Worm (Caenorhabditis elegans): ENCODE results near the gene R07H5.11.
"Not testable (repeated sequence)": the region's sequence is repeated elsewhere in the genome, so short reads cannot be mapped to it uniquely, and the experiment has no call there.

The R07H5.11 gene

DNA sequence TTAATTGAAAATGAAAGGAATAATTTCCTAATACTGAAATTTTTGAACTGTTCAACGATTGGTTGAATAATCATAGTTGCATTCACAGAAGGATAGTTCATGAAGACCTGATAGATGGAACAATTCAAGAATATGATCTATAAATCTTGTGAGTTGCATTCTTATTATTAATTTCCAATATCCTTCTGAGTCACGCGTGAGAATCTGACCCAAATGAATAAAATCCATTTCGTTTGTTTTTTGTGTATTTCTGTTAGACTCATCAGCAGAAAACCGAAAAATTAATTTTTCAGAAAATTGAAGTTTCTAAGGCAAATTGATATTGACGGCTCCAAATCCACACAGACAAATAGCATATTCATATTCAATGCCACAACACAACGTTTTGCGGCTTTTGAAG lies 13.2 kb upstream of the R07H5.11 start, which contains the start of gene fbxb-79 (continued):
- TF ChIP-seq snpc-4 (GFP tag; optimal IDR thresholded peaks at IDR 0.05) (no peak), snpc-4 (tag; optimal IDR thresholded peaks at IDR 0.05) (no peak), egl-44 (GFP tag; IDR thresholded peaks at IDR 0.05) (no peak), ceh-40 (GFP tag; IDR thresholded peaks at IDR 0.05) (no peak), unc-130 (GFP tag; optimal IDR thresholded peaks at IDR 0.05) (no peak), dox-1 (GFP tag; IDR thresholded peaks at IDR 0.05) (no peak), ceh-27 (GFP tag; optimal IDR thresholded peaks at IDR 0.05) (no peak)

DNA sequence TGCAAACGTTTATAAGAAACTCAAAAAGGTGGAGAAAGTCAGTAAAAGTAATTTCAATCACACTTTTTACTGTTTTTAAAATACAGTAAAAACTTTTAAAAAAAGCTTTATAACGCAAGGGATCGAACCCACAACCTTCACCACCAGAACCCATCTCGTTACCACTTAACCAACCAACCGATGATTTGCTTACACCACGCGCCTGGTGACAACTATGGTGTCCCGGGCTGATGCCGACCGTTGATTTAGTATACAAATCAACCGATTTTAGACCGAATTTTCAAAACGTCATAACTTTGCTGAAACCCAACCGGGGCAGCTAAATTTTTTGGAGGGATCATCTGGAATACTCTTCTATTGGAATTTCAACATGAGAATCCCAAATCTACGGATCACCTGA lies 5.7 kb upstream of the R07H5.11 start:
- TF ChIP-seq Y95B8A.8 (GFP tag; IDR thresholded peaks at IDR 0.05) (0 out of 2 replicates have a peak, but pooled peaks have one; percentile 49), nfyb-1 (GFP tag; IDR thresholded peaks at IDR 0.05) (peak; percentile 70), egl-44 (GFP tag; IDR thresholded peaks at IDR 0.05) (peak; percentile 55; the same call in 1 of the 2 replicates), lin-26 (GFP tag; IDR thresholded peaks at IDR 0.05) (peak; percentile 91), tbp1 (GFP tag; optimal IDR thresholded peaks at IDR 0.05) (peak; percentile 77), C17E4.6 (GFP tag; IDR thresholded peaks at IDR 0.05) (0 out of 2 replicates have a peak, but pooled peaks have one; percentile 23), hsf-1 (GFP tag; IDR thresholded peaks at IDR 0.05) (0 out of 2 replicates have a peak, but pooled peaks have one; percentile 58), rpc-1 (tag; optimal IDR thresholded peaks at IDR 0.05) (peak; percentile 15), nhr-120 (GFP tag; IDR thresholded peaks at IDR 0.05) (0 out of 2 replicates have a peak, but pooled peaks have one; percentile 60), B0261.1 (tag; optimal IDR thresholded peaks at IDR 0.05) (peak; percentile 47), hmg-1.2 (GFP tag; IDR thresholded peaks at IDR 0.05) (peak; percentile 55), ztf-25 (GFP tag; IDR thresholded peaks at IDR 0.05) (peak; percentile 82), ceh-100 (GFP tag; IDR thresholded peaks at IDR 0.05) (peak; percentile 65; the same call in 1 of the 2 replicates), D2030.7 (GFP tag; IDR thresholded peaks at IDR 0.05) (peak; percentile 60)
- not testable (repeated sequence) for TF ChIP-seq rpc-1 (optimal IDR thresholded peaks at IDR 0.05)

- TF ChIP-seq Y67H2A.10 (GFP tag; conservative IDR thresholded peaks at IDR 0.05) (0 out of 2 replicates have a peak, but pooled peaks have one; percentile 10), D2030.7 (GFP tag; IDR thresholded peaks at IDR 0.05) (peak; percentile 32; the same call in 1 of the 2 replicates), dox-1 (GFP tag; IDR thresholded peaks at IDR 0.05) (0 out of 2 replicates have a peak, but pooled peaks have one; percentile 12), aptf-2 (GFP tag; conservative IDR thresholded peaks at IDR 0.05) (peak; percentile 81), ztf-28 (GFP tag; IDR thresholded peaks at IDR 0.05) (0 out of 2 replicates have a peak, but pooled peaks have one; percentile 53), ztf-25 (GFP tag; IDR thresholded peaks at IDR 0.05) (0 out of 2 replicates have a peak, but pooled peaks have one; percentile 64), attf-3 (GFP tag; conservative IDR thresholded peaks at IDR 0.05) (peak; percentile 46; the same call in 1 of the 2 replicates), ceh-100 (GFP tag; IDR thresholded peaks at IDR 0.05) (peak; percentile 92), egrh-3 (GFP tag; IDR thresholded peaks at IDR 0.05) (0 out of 2 replicates have a peak, but pooled peaks have one; percentile 21), mcd-1 (GFP tag; IDR thresholded peaks at IDR 0.05) (peak; percentile 79)
Measured at ce11 chrIV:11198983-11199382, 3.6 kb upstream of the R07H5.11 start, which contains the start of gene R07H5.16. Gene R07H5.16, plus strand, starts transcription at chrIV:11199330.

DNA sequence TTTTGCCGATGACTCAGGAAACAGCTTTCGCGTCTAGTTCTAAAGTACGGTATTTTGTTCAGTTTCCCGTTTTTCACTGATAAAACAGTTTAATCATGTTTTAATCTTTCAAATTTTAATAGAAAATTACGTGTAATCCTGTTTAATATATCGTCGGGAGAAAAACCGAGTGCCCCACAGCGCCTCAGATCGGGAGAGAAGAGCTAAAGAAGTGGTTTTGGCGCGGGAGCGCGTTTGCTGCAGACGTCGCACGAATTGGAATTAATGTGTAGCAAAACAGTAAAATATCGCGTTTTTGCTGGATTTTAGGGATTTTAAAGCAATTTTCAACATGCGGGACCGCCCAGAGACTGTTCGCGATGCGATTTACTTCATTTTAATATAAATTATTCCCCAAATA lies 1.9 kb upstream of the R07H5.11 start:
- TF ChIP-seq ceh-100 (GFP tag; IDR thresholded peaks at IDR 0.05) (peak; percentile 89), mcd-1 (GFP tag; IDR thresholded peaks at IDR 0.05) (peak; percentile 77), C17E4.6 (GFP tag; IDR thresholded peaks at IDR 0.05) (peak; percentile 27; the same call in 1 of the 2 replicates), ztf-25 (GFP tag; IDR thresholded peaks at IDR 0.05) (peak; percentile 81), aptf-2 (GFP tag; conservative IDR thresholded peaks at IDR 0.05) (peak; percentile 74), dox-1 (GFP tag; IDR thresholded peaks at IDR 0.05) (0 out of 2 replicates have a peak, but pooled peaks have one; percentile 45), ztf-28 (GFP tag; IDR thresholded peaks at IDR 0.05) (peak; percentile 78; the same call in 1 of the 2 replicates), egrh-3 (GFP tag; IDR thresholded peaks at IDR 0.05) (peak; percentile 47; the same call in 1 of the 2 replicates), D2030.7 (GFP tag; IDR thresholded peaks at IDR 0.05) (peak; percentile 49), attf-3 (GFP tag; conservative IDR thresholded peaks at IDR 0.05) (0 out of 2 replicates have a peak, but pooled peaks have one; percentile 38)

DNA sequence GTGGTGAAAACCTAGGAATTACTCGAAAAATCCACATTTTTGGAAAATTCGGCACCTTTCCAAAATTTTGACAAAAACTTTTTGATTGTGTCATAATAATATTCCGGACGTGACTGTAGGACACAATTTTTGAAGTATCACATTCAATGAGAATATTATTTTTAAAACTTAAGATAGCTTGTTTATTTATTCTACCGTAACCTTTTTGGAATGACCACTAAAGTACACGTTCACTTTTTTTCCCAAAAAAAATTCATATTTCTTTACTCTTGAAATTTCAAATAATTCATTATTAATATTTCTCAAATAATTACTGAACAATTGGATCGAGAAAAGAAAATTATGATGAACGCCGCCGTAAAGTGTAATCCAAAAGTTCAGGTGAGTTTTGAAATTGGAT lies 4.6 kb downstream of the R07H5.11 start, which contains the start of gene R07H5.9:
Gene R07H5.9 (plus strand): TSS at position 301 of the 400 bp plus-strand sequence.
- TF ChIP-seq nhr-80 (tag; optimal IDR thresholded peaks at IDR 0.05) (no peak), dox-1 (GFP tag; IDR thresholded peaks at IDR 0.05) (no peak), snpc-4 (GFP tag; optimal IDR thresholded peaks at IDR 0.05) (no peak), snpc-4 (tag; optimal IDR thresholded peaks at IDR 0.05) (no peak), F22D6.2 (tag; optimal IDR thresholded peaks at IDR 0.05) (no peak), rcor-1 (GFP tag; IDR thresholded peaks at IDR 0.05) (no peak), egl-44 (GFP tag; IDR thresholded peaks at IDR 0.05) (no peak), sdz-38 (tag; optimal IDR thresholded peaks at IDR 0.05) (no peak)

All from whole organism, young adult.